Worm (Caenorhabditis elegans): Measurements from ENCODE around the gene inx-18.

ce11 chrIV:587729-588128 lies 18.4 kb upstream of the inx-18 start, which contains the start of gene C18H7.12:
- TF ChIP-seq ztf-23 (GFP tag; IDR thresholded peaks at IDR 0.05): no peak
- no peak for TF ChIP-seq med-1 (GFP tag; optimal IDR thresholded peaks at IDR 0.05; ENCODE audit: insufficient read depth)
- TF ChIP-seq klf-2 (GFP tag; conservative IDR thresholded peaks at IDR 0.05): no peak
- TF ChIP-seq tab-1 (GFP tag; IDR thresholded peaks at IDR 0.05): no peak
- TF ChIP-seq flt-1 (GFP tag; IDR thresholded peaks at IDR 0.05): no peak
- TF ChIP-seq T22C8.4 (GFP tag; IDR thresholded peaks at IDR 0.05): no peak
- no peak for TF ChIP-seq ztf-29 (GFP tag; IDR thresholded peaks at IDR 0.05)
